Fruit fly (Drosophila melanogaster): ENCODE data around the gene CG43330.

Gene CG43330

dm6 chr3L:22470299-22470791 is 33.9 kb downstream of the CG43330 start, which contains the start of gene CG11426:
CG11426 (plus strand) TSS chr3L:22470556.
- TF ChIP-seq dmrt93B (GFP tag; optimal IDR thresholded peaks at IDR 0.05) (no peak), ey (GFP tag; optimal IDR thresholded peaks at IDR 0.05) (no peak), Hr78 (GFP tag; optimal IDR thresholded peaks at IDR 0.05) (no peak), br (GFP tag; optimal IDR thresholded peaks at IDR 0.05) (no peak), pan (optimal IDR thresholded peaks at IDR 0.05) (no peak), usp (GFP tag; optimal IDR thresholded peaks at IDR 0.05) (no peak), OdsH (GFP tag; optimal IDR thresholded peaks at IDR 0.05) (no peak)

- TF ChIP-seq ey (GFP tag; optimal IDR thresholded peaks at IDR 0.05) (no peak), foxo (GFP tag; optimal IDR thresholded peaks at IDR 0.05) (no peak), tai (GFP tag; optimal IDR thresholded peaks at IDR 0.05) (no peak), dl (GFP tag; optimal IDR thresholded peaks at IDR 0.05; ENCODE audit: insufficient read depth in 1 of 2, partially characterized antibody in 2 of 2) (no peak), usp (GFP tag; optimal IDR thresholded peaks at IDR 0.05) (no peak), psq (GFP tag; optimal IDR thresholded peaks at IDR 0.05) (no peak), Hr78 (GFP tag; optimal IDR thresholded peaks at IDR 0.05) (no peak), CG32264 (GFP tag; optimal IDR thresholded peaks at IDR 0.05) (no peak), Sp1 (GFP tag; optimal IDR thresholded peaks at IDR 0.05) (no peak), lola (GFP tag; optimal IDR thresholded peaks at IDR 0.05) (no peak)
Observed at dm6 chr3L:22468562-22468961, 35.7 kb downstream of the CG43330 start, which contains the start of gene CG11437. CG11437 (plus strand) TSS chr3L:22468862.

DNA sequence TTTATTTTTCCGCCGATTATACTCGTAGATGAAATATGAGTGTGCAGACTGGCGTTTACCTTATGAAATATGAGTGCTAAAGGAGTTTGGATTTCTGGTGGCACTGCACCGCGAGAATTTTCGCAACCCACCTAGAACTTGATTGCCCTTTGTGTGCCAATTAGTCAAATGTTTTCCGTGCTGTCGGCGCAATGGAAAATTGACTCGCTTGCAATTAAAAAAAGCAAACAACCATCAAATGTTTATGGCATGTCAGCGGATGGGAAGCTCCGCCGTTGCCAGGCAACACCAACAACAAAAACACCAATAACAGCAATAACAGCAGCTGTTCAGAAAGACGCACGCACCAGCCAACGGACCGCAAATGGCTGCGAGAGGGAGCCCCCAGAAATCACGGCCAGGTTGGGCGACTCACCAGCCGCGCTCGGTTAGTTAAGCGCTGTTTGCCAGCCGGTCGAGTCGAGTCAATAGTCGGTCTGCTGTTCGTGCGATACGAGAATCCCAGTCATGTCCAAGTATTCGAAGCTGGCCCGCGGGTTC is 37.8 kb downstream of the CG43330 start:
- TF ChIP-seq Myc (optimal IDR thresholded peaks at IDR 0.05) (no peak), Hr78 (GFP tag; optimal IDR thresholded peaks at IDR 0.05) (no peak), ey (GFP tag; optimal IDR thresholded peaks at IDR 0.05) (no peak), dsf (GFP tag; optimal IDR thresholded peaks at IDR 0.05; ENCODE audit: borderline replicate concordance) (no peak), CG32264 (GFP tag; optimal IDR thresholded peaks at IDR 0.05) (no peak), Abd-B (GFP tag; optimal IDR thresholded peaks at IDR 0.05) (no peak), Hr83 (GFP tag; optimal IDR thresholded peaks at IDR 0.05; ENCODE audit: poor library complexity, severe bottlenecking) (no peak), woc (GFP tag; optimal IDR thresholded peaks at IDR 0.05) (peak; percentile 70), brk (GFP tag; optimal IDR thresholded peaks at IDR 0.05) (no peak), foxo (GFP tag; optimal IDR thresholded peaks at IDR 0.05) (no peak), psq (GFP tag; optimal IDR thresholded peaks at IDR 0.05) (no peak), OdsH (GFP tag; optimal IDR thresholded peaks at IDR 0.05) (peak; percentile 14), Dif (GFP tag; optimal IDR thresholded peaks at IDR 0.05; ENCODE audit: partially characterized antibody) (no peak), jim (GFP tag; optimal IDR thresholded peaks at IDR 0.05) (no peak), Hnf4 (GFP tag; optimal IDR thresholded peaks at IDR 0.05) (no peak)

DNA sequence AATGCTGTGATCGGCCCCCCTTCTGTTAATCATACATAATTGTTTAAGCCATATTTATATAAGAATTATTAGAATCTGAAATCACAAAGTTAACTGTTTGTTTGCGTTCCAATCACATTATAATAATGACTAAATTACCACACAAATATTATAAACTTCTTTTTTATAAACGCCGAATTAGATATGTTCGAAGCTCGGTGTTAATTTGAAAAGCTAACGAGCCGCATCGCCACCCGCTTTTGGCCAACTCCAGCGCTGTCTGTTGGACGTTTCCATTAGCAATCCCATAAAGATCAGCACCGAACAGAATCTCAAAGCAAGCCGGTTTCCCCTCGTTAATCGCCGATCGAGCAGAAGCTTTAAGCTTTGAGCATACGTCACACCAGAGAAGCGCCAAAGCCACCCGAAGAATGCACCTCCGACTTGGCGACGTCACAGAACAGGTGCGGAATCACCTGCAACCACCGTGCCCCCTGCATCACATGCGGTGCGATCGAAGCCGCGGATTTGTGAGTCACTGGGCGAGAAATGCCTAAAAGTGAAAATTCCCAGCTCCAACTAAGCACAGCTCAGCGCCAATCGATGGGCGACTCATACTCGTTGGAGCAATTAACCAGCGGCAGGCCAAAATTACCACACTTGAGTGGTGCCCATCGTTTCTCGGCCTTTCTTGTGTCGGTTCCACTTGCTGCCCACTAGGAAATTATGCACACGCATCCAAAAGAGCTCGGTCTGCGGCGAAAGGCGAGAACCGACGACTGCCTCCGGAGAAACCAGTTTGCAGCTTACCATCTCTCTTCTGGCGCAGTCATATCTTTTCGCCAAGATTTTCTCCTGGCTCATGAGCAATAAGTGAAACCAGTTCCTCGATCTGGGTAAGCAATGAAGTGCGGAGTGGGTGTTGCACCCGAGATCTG is 38.5 kb downstream of the CG43330 start, which contains the start of gene CG11438:
Gene CG11438, plus strand, starts transcription at position 134 of the 917 bp plus-strand sequence.
- TF ChIP-seq dl (GFP tag; optimal IDR thresholded peaks at IDR 0.05; ENCODE audit: insufficient read depth in 1 of 2, partially characterized antibody in 2 of 2) (peak in 1 of 2 experiments; percentile 17), woc (GFP tag; optimal IDR thresholded peaks at IDR 0.05) (no peak), lola (GFP tag; optimal IDR thresholded peaks at IDR 0.05) (no peak), N (GFP tag; optimal IDR thresholded peaks at IDR 0.05) (no peak), pan (optimal IDR thresholded peaks at IDR 0.05) (no peak), Dif (GFP tag; optimal IDR thresholded peaks at IDR 0.05; ENCODE audit: partially characterized antibody) (peak; percentile 65), usp (GFP tag; optimal IDR thresholded peaks at IDR 0.05) (no peak), Mio (GFP tag; optimal IDR thresholded peaks at IDR 0.05) (no peak), rgr (GFP tag; optimal IDR thresholded peaks at IDR 0.05) (no peak), Vsx2 (GFP tag; optimal IDR thresholded peaks at IDR 0.05; ENCODE audit: partially characterized antibody) (peak; percentile 61), sage (GFP tag; optimal IDR thresholded peaks at IDR 0.05) (no peak), Jra (GFP tag; optimal IDR thresholded peaks at IDR 0.05) (peak; percentile 62)

DNA sequence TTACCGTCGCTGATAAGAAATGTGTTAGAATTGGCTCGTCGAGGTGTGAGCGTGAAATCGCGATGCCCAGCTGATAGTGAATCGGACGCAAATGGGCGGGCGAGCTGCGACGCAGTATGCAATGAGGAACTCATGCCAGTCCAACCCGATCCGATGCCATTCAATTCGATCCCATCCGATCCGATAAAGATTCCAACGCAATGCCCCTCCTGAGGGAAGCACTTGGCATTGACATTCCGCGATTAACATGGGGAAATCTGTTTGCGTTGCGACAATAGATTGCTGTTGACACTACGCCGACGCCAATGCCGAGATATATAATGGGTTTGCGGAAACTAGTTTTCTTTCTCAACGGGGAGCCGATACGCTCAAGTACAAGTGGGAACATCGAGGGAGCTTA is 40.8 kb downstream of the CG43330 start:
- no peak for TF ChIP-seq dmrt93B (GFP tag; optimal IDR thresholded peaks at IDR 0.05)
- no peak for TF ChIP-seq fru (GFP tag; optimal IDR thresholded peaks at IDR 0.05)
- TF ChIP-seq sv (GFP tag; optimal IDR thresholded peaks at IDR 0.05) = no peak
- TF ChIP-seq jim (GFP tag; optimal IDR thresholded peaks at IDR 0.05) = no peak
- no peak for TF ChIP-seq Vsx2 (GFP tag; optimal IDR thresholded peaks at IDR 0.05; ENCODE audit: partially characterized antibody)
- TF ChIP-seq h (GFP tag; optimal IDR thresholded peaks at IDR 0.05) = no peak
- no peak for TF ChIP-seq N (GFP tag; optimal IDR thresholded peaks at IDR 0.05)
- TF ChIP-seq rgr (GFP tag; optimal IDR thresholded peaks at IDR 0.05) = no peak

Measured in whole organism, wandering third instar larva.